Fruit fly (Drosophila melanogaster) whole organism, embryonic: ENCODE data around the gene Ptp10D.

ENCODE experiments used
- Abd-B ChIP-seq: fragments of 200-800 bp; sonication (Bioruptor generic); optimal IDR thresholded peaks from 2 replicates; lab custom pipeline; 2018; ENCODE audit warnings: missing biosample characterization, mild to moderate bottlenecking, missing genetic modification characterization, moderate library complexity
- Aef1 ChIP-seq: fragments of 200-800 bp; sonication (Bioruptor generic); IDR thresholded peaks from 3 replicates; pipeline ENCODE4 v1.3.6; 2022; ENCODE audit warnings: missing biosample characterization, missing genetic modification characterization
- Asciz ChIP-seq: fragments of 200-800 bp; sonication (Bioruptor generic); optimal IDR thresholded peaks from 2 replicates; lab custom pipeline; 2017; ENCODE audit warnings: missing biosample characterization, mild to moderate bottlenecking, missing genetic modification characterization, missing genetic modification reagents
- CG1024 ChIP-seq: fragments of 200-800 bp; sonication (Bioruptor generic); IDR thresholded peaks from 2 replicates; pipeline ENCODE4 v1.3.6; 2022; ENCODE audit warnings: missing biosample characterization, missing genetic modification characterization
- CG10654 ChIP-seq: fragments of 200-800 bp; sonication (Bioruptor generic); optimal IDR thresholded peaks from 2 replicates; lab custom pipeline; 2016; ENCODE audit warnings: missing biosample characterization, missing genetic modification characterization
- CG11085 ChIP-seq: fragments of 200-800 bp; sonication (Bioruptor generic); IDR thresholded peaks from 2 replicates; pipeline ENCODE4 v1.3.6; 2022; ENCODE audit warnings: missing biosample characterization, missing genetic modification characterization
- CG12391 ChIP-seq: fragments of 200-800 bp; sonication (Bioruptor generic); optimal IDR thresholded peaks from 3 replicates; lab custom pipeline; 2018; ENCODE audit warnings: missing biosample characterization, mild to moderate bottlenecking, missing genetic modification characterization, moderate library complexity
- CG12769 ChIP-seq: fragments of 200-800 bp; sonication (Bioruptor generic); optimal IDR thresholded peaks from 2 replicates; lab custom pipeline; 2019; ENCODE audit warnings: missing biosample characterization, mild to moderate bottlenecking, missing genetic modification characterization, moderate library complexity
- CG13123 ChIP-seq: fragments of 200-800 bp; sonication (Bioruptor generic); optimal IDR thresholded peaks from 2 replicates; lab custom pipeline; 2016; ENCODE audit warnings: missing biosample characterization, missing genetic modification characterization
- CG2116 ChIP-seq: fragments of 200-800 bp; sonication (Bioruptor generic); optimal IDR thresholded peaks from 3 replicates; lab custom pipeline; 2018; ENCODE audit warnings: missing biosample characterization, mild to moderate bottlenecking, missing genetic modification characterization
- CG2199 ChIP-seq: fragments of 200-800 bp; sonication (Bioruptor generic); IDR thresholded peaks from 3 replicates; pipeline ENCODE4 v1.3.6; 2022; ENCODE audit warnings: missing biosample characterization, missing genetic modification characterization
- CG6689 ChIP-seq: fragments of 200-800 bp; sonication (Bioruptor generic); IDR thresholded peaks from 2 replicates; pipeline ENCODE4 v1.3.6; 2022; ENCODE audit warnings: missing biosample characterization, missing genetic modification characterization
- CG6765 ChIP-seq: fragments of 200-800 bp; sonication (Bioruptor generic); optimal IDR thresholded peaks from 3 replicates; lab custom pipeline; 2017; ENCODE audit warnings: missing biosample characterization, mild to moderate bottlenecking, missing genetic modification characterization
- CG7963 ChIP-seq: fragments of 200-800 bp; sonication (Bioruptor generic); IDR thresholded peaks from 3 replicates; pipeline ENCODE4 v1.3.6; 2022; ENCODE audit warnings: missing biosample characterization, missing genetic modification characterization; ENCODE audit not compliant: partially characterized antibody
- CG8765 ChIP-seq: fragments of 200-800 bp; sonication (Bioruptor generic); IDR thresholded peaks from 2 replicates; pipeline ENCODE4 v1.3.6; 2022; ENCODE audit warnings: missing biosample characterization, missing genetic modification characterization
- CG9609 ChIP-seq: fragments of 200-800 bp; sonication (Bioruptor generic); optimal IDR thresholded peaks from 3 replicates; lab custom pipeline; 2016; ENCODE audit warnings: missing biosample characterization, missing genetic modification characterization
- Dip2 ChIP-seq: fragments of 200-800 bp; sonication (Bioruptor generic); IDR thresholded peaks from 2 replicates; pipeline ENCODE4 v1.3.6; 2022; ENCODE audit warnings: missing biosample characterization, missing genetic modification characterization
- ERR ChIP-seq: fragments of 200-800 bp; sonication (Bioruptor generic); optimal IDR thresholded peaks from 2 replicates; lab custom pipeline; 2016; ENCODE audit warnings: missing biosample characterization, missing genetic modification characterization
- Fer1 ChIP-seq: fragments of 200-800 bp; sonication (Bioruptor generic); optimal IDR thresholded peaks from 2 replicates; lab custom pipeline; 2017; ENCODE audit warnings: missing biosample characterization, mild to moderate bottlenecking, missing genetic modification characterization
- MESR4 ChIP-seq: fragments of 200-800 bp; sonication (Bioruptor generic); optimal IDR thresholded peaks from 2 replicates; lab custom pipeline; 2018; ENCODE audit warnings: missing biosample characterization, mild to moderate bottlenecking, missing genetic modification characterization, moderate library complexity
- Max ChIP-seq: fragments of 200-800 bp; sonication (Bioruptor generic); optimal IDR thresholded peaks from 2 replicates; lab custom pipeline; 2016; ENCODE audit warnings: missing biosample characterization, mild to moderate bottlenecking, missing genetic modification characterization
- Mes4 ChIP-seq: fragments of 200-800 bp; sonication (Bioruptor generic); optimal IDR thresholded peaks from 2 replicates; lab custom pipeline; 2016; ENCODE audit warnings: missing biosample characterization, missing genetic modification characterization
- Opbp ChIP-seq: fragments of 200-800 bp; sonication (Bioruptor generic); IDR thresholded peaks from 3 replicates; pipeline ENCODE4 v1.3.6; 2022; ENCODE audit warnings: missing biosample characterization, missing genetic modification characterization; ENCODE audit not compliant: partially characterized antibody
- Ptx1 ChIP-seq: fragments of 200-800 bp; sonication (Bioruptor generic); IDR thresholded peaks from 2 replicates; pipeline ENCODE4 v1.3.6; 2022; ENCODE audit warnings: missing biosample characterization, missing genetic modification characterization
- Stat92E ChIP-seq, 3 experiments: fragments of >200 bp in 2 of 3; fragments of 200-800 bp in 1 of 3; sonication (Bioruptor generic) in 1 of 3; optimal IDR thresholded peaks; 2 replicates each; lab custom pipeline; 2017 to 2019; ENCODE audit warnings: missing biosample characterization in 3 of 3, missing genetic modification characterization in 3 of 3, mild to moderate bottlenecking in 1 of 3, moderate library complexity in 1 of 3
- YL-1 ChIP-seq: fragments of 200-800 bp; sonication (Bioruptor generic); optimal IDR thresholded peaks from 3 replicates; lab custom pipeline; 2017; ENCODE audit warnings: missing biosample characterization, mild to moderate bottlenecking, missing genetic modification characterization
- ap ChIP-seq: fragments of 200-800 bp; sonication (Bioruptor generic); IDR thresholded peaks from 2 replicates; pipeline ENCODE4 v1.3.6; 2022; ENCODE audit warnings: missing biosample characterization, missing genetic modification characterization
- bab2 ChIP-seq: fragments of 200-800 bp; sonication (Bioruptor generic); optimal IDR thresholded peaks from 2 replicates; lab custom pipeline; 2016; ENCODE audit warnings: missing biosample characterization, missing genetic modification characterization
- btn ChIP-seq: fragments of 200-800 bp; sonication (Bioruptor generic); optimal IDR thresholded peaks from 2 replicates; lab custom pipeline; 2016; ENCODE audit warnings: missing biosample characterization, missing genetic modification characterization
- caup ChIP-seq: fragments of 200-800 bp; sonication (Bioruptor generic); optimal IDR thresholded peaks from 3 replicates; lab custom pipeline; 2017; ENCODE audit warnings: missing biosample characterization, mild to moderate bottlenecking, missing genetic modification characterization, moderate library complexity; ENCODE audit not compliant: severe bottlenecking
- chinmo ChIP-seq: fragments of 200-800 bp; sonication (Bioruptor generic); IDR thresholded peaks from 4 replicates; pipeline ENCODE4 v1.3.6; 2022; ENCODE audit warnings: missing biosample characterization, missing genetic modification characterization; ENCODE audit not compliant: partially characterized antibody
- ci ChIP-seq: fragments of 200-800 bp; sonication (Bioruptor generic); IDR thresholded peaks from 3 replicates; pipeline ENCODE4 v1.3.6; 2022; ENCODE audit warnings: missing biosample characterization, missing genetic modification characterization
- dimm ChIP-seq: fragments of 200-800 bp; sonication (Bioruptor generic); IDR thresholded peaks from 2 replicates; pipeline ENCODE4 v1.3.6; 2022; ENCODE audit warnings: missing biosample characterization, missing genetic modification characterization
- exex ChIP-seq: fragments of 200-800 bp; sonication (Bioruptor generic); optimal IDR thresholded peaks from 4 replicates; lab custom pipeline; 2018; ENCODE audit warnings: missing biosample characterization, mild to moderate bottlenecking, missing genetic modification characterization, moderate library complexity
- fd3F ChIP-seq: fragments of 200-800 bp; sonication (Bioruptor generic); optimal IDR thresholded peaks from 2 replicates; lab custom pipeline; 2018; ENCODE audit warnings: missing biosample characterization, mild to moderate bottlenecking, missing genetic modification characterization, moderate library complexity
- gce ChIP-seq: fragments of 200-800 bp; sonication (Bioruptor generic); IDR thresholded peaks from 3 replicates; pipeline ENCODE4 v1.3.6; 2022; ENCODE audit warnings: missing biosample characterization, missing genetic modification characterization
- gcm ChIP-seq: fragments of 200-800 bp; sonication (Bioruptor generic); optimal IDR thresholded peaks from 2 replicates; lab custom pipeline; 2019; ENCODE audit warnings: missing biosample characterization, mild to moderate bottlenecking, missing genetic modification characterization, moderate library complexity
- grn ChIP-seq: fragments of 200-800 bp; sonication (Bioruptor generic); optimal IDR thresholded peaks from 3 replicates; lab custom pipeline; 2017; ENCODE audit warnings: missing biosample characterization, missing genetic modification characterization
- mirr ChIP-seq: fragments of 200-800 bp; sonication (Bioruptor generic); optimal IDR thresholded peaks from 3 replicates; lab custom pipeline; 2018; ENCODE audit warnings: missing biosample characterization, mild to moderate bottlenecking, missing genetic modification characterization
- odd ChIP-seq: fragments of 200-800 bp; sonication (Bioruptor generic); optimal IDR thresholded peaks from 2 replicates; lab custom pipeline; 2017; ENCODE audit warnings: missing biosample characterization, mild to moderate bottlenecking, missing genetic modification characterization
- pan ChIP-seq, 4 experiments: fragments of >200 bp in 3 of 4; fragments of 200-800 bp in 1 of 4; sonication (Bioruptor generic) in 1 of 4; optimal IDR thresholded peaks in 3 of 4; IDR thresholded peaks in 1 of 4; 2 replicates each; pipeline versions ENCODE4 v1.3.6 to Lab custom; 2017 to 2022; ENCODE audit warnings: missing biosample characterization in 2 of 4, missing genetic modification characterization in 2 of 4, mixed read lengths in 1 of 4
- psq ChIP-seq: fragments of 200-800 bp; sonication (Bioruptor generic); optimal IDR thresholded peaks from 2 replicates; lab custom pipeline; 2017; ENCODE audit warnings: missing biosample characterization, missing genetic modification characterization
- slp2 ChIP-seq: fragments of 200-800 bp; sonication (Bioruptor generic); optimal IDR thresholded peaks from 2 replicates; lab custom pipeline; 2016; ENCODE audit warnings: missing biosample characterization, missing genetic modification characterization
- tap ChIP-seq: fragments of 200-800 bp; optimal IDR thresholded peaks from 3 replicates; lab custom pipeline; 2019; ENCODE audit warnings: missing biosample characterization, mild to moderate bottlenecking, missing genetic modification characterization, moderate library complexity
- tio ChIP-seq: fragments of 200-800 bp; sonication (Bioruptor generic); optimal IDR thresholded peaks from 2 replicates; lab custom pipeline; 2017; ENCODE audit warnings: missing biosample characterization, missing genetic modification characterization, inconsistent platforms
- twi ChIP-seq: fragments of 200-800 bp; optimal IDR thresholded peaks from 2 replicates; lab custom pipeline; 2019; ENCODE audit warnings: missing biosample characterization, mild to moderate bottlenecking, missing genetic modification characterization, moderate library complexity
- tx ChIP-seq: fragments of 200-800 bp; sonication (Bioruptor generic); optimal IDR thresholded peaks from 2 replicates; lab custom pipeline; 2016; ENCODE audit warnings: missing biosample characterization, missing genetic modification characterization

Ptp10D gene

DNA sequence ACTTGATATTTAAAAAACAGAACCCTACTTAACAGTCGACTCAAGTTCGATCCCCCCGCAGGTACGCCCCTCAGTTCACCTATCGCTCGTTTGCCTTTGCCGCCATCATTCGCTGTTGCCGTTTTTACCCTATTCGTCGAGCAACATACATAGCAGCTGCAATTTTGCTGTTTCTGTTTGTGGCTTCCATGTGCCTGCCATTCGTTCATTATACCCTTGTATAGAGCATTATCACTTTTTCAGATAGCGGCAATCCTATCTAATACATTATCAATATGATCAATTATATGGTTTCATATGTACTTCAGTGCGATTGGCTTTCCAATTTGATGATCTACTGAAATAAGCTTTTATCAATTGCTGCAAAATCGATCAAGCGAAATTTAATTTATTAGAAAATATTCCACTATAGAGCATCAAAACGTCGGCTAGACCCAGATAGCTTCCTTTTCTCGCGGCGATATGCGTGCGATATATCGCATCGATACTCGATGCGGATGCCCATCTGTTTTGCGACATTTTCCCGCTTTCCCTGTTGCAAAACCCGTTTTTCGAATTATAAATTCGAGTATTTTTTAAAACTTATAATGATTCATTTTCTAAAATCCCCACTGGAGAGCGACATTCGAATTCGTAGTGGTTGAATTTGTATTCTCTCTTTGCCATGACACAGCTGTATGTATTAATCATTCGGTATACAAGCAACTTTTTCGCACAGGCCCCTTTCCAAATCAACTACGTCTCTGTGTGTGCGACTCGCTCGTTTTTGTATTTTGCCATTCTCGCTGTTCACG is 94.3 kb downstream of the Ptp10D start (continued):
- TF ChIP-seq gcm (GFP tag; lab: Kevin White, UChicago) (peak; percentile 86), CG6689 (peak; percentile 84), exex (tag; lab: Kevin White, UChicago) (peak; percentile 68), CG12769 (tag; lab: Kevin White, UChicago) (peak; percentile 79), CG12391 (peak; percentile 89), Abd-B (GFP tag; lab: Kevin White, UChicago) (peak; percentile 89), CG2199 (GFP tag; lab: Robert Waterston, UW) (peak; percentile 63; the same call in 2 of the 3 replicates), CG7963 (GFP tag; lab: Robert Waterston, UW) (peak; percentile 78), CG9609 (peak; percentile 84), tx (GFP tag; lab: Kevin White, UChicago) (peak; percentile 78), ERR (GFP tag; lab: Kevin White, UChicago) (peak; percentile 84), Opbp (peak; percentile 58; the same call in 1 of the 3 replicates), Fer1 (GFP tag; lab: Kevin White, UChicago) (peak; percentile 88), CG11085 (GFP tag; lab: Robert Waterston, UW) (peak; percentile 53), Ptx1 (GFP tag; lab: Robert Waterston, UW) (peak; percentile 89), psq (GFP tag; lab: Kevin White, UChicago) (peak; percentile 90), CG13123 (GFP tag; lab: Kevin White, UChicago) (peak; percentile 68), tap (tag; lab: Kevin White, UChicago) (peak; percentile 86), CG10654 (GFP tag; lab: Kevin White, UChicago) (peak; percentile 76), CG8765 (GFP tag; lab: Robert Waterston, UW) (no peak; the same call in 1 of the 2 replicates), ap (peak; percentile 67), MESR4 (GFP tag; lab: Kevin White, UChicago) (peak; percentile 19), tio (GFP tag; lab: Kevin White, UChicago) (peak; percentile 89), pan (optimal IDR thresholded peaks at IDR 0.05; lab: Kevin White, UChicago) (no peak), pan (GFP tag; optimal IDR thresholded peaks at IDR 0.05 in 1 of 2, IDR thresholded peaks at IDR 0.05 in 1 of 2) (peak in 1 of 2 experiments; percentile 73), Aef1 (GFP tag; lab: Robert Waterston, UW) (peak; percentile 71), CG6765 (GFP tag; lab: Kevin White, UChicago) (peak; percentile 80), btn (GFP tag; lab: Kevin White, UChicago) (peak; percentile 78), caup (GFP tag; lab: Kevin White, UChicago) (peak; percentile 86), chinmo (GFP tag; lab: Robert Waterston, UW) (peak; percentile 50; the same call in 1 of the 4 replicates), Stat92E (GFP tag; optimal IDR thresholded peaks at IDR 0.05; lab: Kevin White, UChicago) (peak in 1 of 3 experiments; percentile 18), CG1024 (GFP tag; lab: Robert Waterston, UW) (no peak), dimm (no peak), twi (tag; lab: Kevin White, UChicago) (peak; percentile 91), Dip2 (GFP tag; lab: Robert Waterston, UW) (no peak), Asciz (GFP tag; lab: Kevin White, UChicago) (peak; percentile 74), CG2116 (GFP tag; lab: Kevin White, UChicago) (no peak), Mes4 (GFP tag; lab: Kevin White, UChicago) (peak; percentile 56), grn (GFP tag; lab: Kevin White, UChicago) (peak; percentile 71), odd (GFP tag; lab: Kevin White, UChicago) (peak; percentile 90), Max (GFP tag; lab: Kevin White, UChicago) (peak; percentile 88), ci (GFP tag; lab: Robert Waterston, UW) (peak; percentile 42; the same call in 1 of the 3 replicates), gce (0 out of 3 replicates have a peak, but pooled peaks have one; percentile 57), slp2 (GFP tag; lab: Kevin White, UChicago) (peak; percentile 85), YL-1 (GFP tag; lab: Kevin White, UChicago) (peak; percentile 24), bab2 (GFP tag; lab: Kevin White, UChicago) (peak; percentile 81), fd3F (GFP tag; lab: Kevin White, UChicago) (peak; percentile 75), mirr (GFP tag; lab: Kevin White, UChicago) (peak; percentile 9)
- TF ChIP-seq, all 482 proteins: peak for 425
